Fruit fly (Drosophila melanogaster): Measurements from ENCODE around the gene Npc2h.

Npc2h gene

DNA sequence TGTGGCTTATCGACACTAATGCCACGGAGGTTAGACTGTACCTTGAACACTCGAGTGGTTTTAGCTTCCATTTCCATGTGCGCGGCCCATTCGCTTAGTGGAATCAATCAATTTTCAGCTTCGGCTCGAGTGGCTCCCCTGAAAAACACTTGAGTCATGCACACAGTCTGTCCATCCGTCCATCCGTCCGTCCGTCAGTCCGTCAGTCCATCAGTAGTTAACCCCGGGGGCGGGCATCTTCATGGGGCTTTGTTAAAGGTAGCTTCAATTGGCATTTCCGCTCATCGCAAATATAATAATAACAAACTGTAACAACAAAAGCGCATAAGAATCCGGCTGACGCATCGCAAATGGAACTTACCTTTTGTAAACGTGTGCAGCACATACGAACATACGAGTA, 35.0 kb upstream of the Npc2h start:
- TF ChIP-seq Jarid2 (GFP tag; optimal IDR thresholded peaks at IDR 0.05) (no peak), CG2120 (GFP tag; optimal IDR thresholded peaks at IDR 0.05) (no peak), CG8281 (tag; optimal IDR thresholded peaks at IDR 0.05) (peak; percentile 99)

DNA sequence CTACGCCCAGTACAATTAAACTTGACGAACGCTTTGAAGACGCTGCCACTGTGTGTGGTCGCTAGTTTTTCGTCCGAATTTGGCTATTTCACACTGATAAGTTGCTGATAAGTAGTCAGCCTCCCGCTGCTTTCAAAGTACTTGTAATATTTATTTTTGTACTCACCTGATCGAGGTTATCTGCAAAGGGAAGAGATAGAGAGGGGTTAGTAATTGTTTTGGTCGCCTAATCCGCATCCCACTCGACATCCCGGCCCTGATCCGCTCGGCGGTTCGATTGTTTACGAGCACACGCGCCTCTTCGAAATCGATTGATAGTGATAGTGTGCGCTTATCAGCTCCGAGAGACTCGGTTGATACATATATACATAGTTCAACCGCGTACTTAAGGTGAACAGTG, 34.4 kb upstream of the Npc2h start:
- TF ChIP-seq CG34376 (GFP tag; optimal IDR thresholded peaks at IDR 0.05) (peak; percentile 36), sug (tag; optimal IDR thresholded peaks at IDR 0.05) (peak; percentile 69), CG15479 (GFP tag; optimal IDR thresholded peaks at IDR 0.05) (peak; percentile 72), sens (GFP tag) (peak; percentile 36), disco-r (GFP tag; optimal IDR thresholded peaks at IDR 0.05) (no peak), Ets65A (GFP tag) (peak; percentile 14), CG17328 (GFP tag; IDR thresholded peaks at IDR 0.05) (no peak), Dek (tag; optimal IDR thresholded peaks at IDR 0.05) (no peak)

dm6 chr3R:30779257-30779656, 33.2 kb upstream of the Npc2h start:
- TF ChIP-seq CG34376 (GFP tag; optimal IDR thresholded peaks at IDR 0.05) (peak; percentile 54), CG5245 (GFP tag; optimal IDR thresholded peaks at IDR 0.05) (no peak), dmrt99B (tag; optimal IDR thresholded peaks at IDR 0.05) (no peak), ssp (GFP tag; IDR thresholded peaks at IDR 0.05) (no peak), tx (GFP tag; optimal IDR thresholded peaks at IDR 0.05) (no peak), Eip74EF (GFP tag; optimal IDR thresholded peaks at IDR 0.05) (no peak), schlank (tag; optimal IDR thresholded peaks at IDR 0.05) (no peak), grn (GFP tag; optimal IDR thresholded peaks at IDR 0.05) (no peak), sug (tag; optimal IDR thresholded peaks at IDR 0.05) (peak; percentile 83), CG7786 (GFP tag; optimal IDR thresholded peaks at IDR 0.05) (no peak)

- TF ChIP-seq prd (optimal IDR thresholded peaks at IDR 0.05) (no peak), prd (GFP tag; IDR thresholded peaks at IDR 0.05) (0 out of 3 replicates have a peak, but pooled peaks have one; percentile 14), chinmo (GFP tag; IDR thresholded peaks at IDR 0.05; ENCODE audit: partially characterized antibody) (no peak), sens (GFP tag) (peak; percentile 36)
Observed at dm6 chr3R:30775933-30776332, 29.8 kb upstream of the Npc2h start.

- TF ChIP-seq Doc3 (GFP tag; IDR thresholded peaks at IDR 0.05; ENCODE audit: partially characterized antibody) = no peak
- no peak for TF ChIP-seq run (tag; optimal IDR thresholded peaks at IDR 0.05)
- TF ChIP-seq lmd (GFP tag; IDR thresholded peaks at IDR 0.05) = no peak
- TF ChIP-seq D19B (GFP tag; optimal IDR thresholded peaks at IDR 0.05) = no peak
- no peak; the same call in 2 of the 3 replicates for TF ChIP-seq ci (GFP tag; IDR thresholded peaks at IDR 0.05)
- no peak for TF ChIP-seq CG8924 (tag; optimal IDR thresholded peaks at IDR 0.05)
- no peak for TF ChIP-seq Mad (GFP tag; optimal IDR thresholded peaks at IDR 0.05)
- TF ChIP-seq CG32767 (GFP tag; IDR thresholded peaks at IDR 0.05) = no peak
- no peak for TF ChIP-seq Dll (GFP tag; IDR thresholded peaks at IDR 0.05; ENCODE audit: partially characterized antibody)
- TF ChIP-seq z (GFP tag; IDR thresholded peaks at IDR 0.05) = no peak
- no peak for TF ChIP-seq Asciz (GFP tag; optimal IDR thresholded peaks at IDR 0.05)
- TF ChIP-seq CG11504 (tag; optimal IDR thresholded peaks at IDR 0.05) = no peak
- TF ChIP-seq Adf1 (GFP tag; IDR thresholded peaks at IDR 0.05) = no peak
- TF ChIP-seq CG1647 (GFP tag; optimal IDR thresholded peaks at IDR 0.05) = no peak
- peak; percentile 18; the same call in 1 of the 2 replicates for TF ChIP-seq ara (GFP tag; IDR thresholded peaks at IDR 0.05)
- no peak for TF ChIP-seq NC2β (GFP tag; optimal IDR thresholded peaks at IDR 0.05)
- no peak for TF ChIP-seq CG7963 (GFP tag; IDR thresholded peaks at IDR 0.05; ENCODE audit: partially characterized antibody)
- TF ChIP-seq CG2120 (GFP tag; optimal IDR thresholded peaks at IDR 0.05) = peak; percentile 19
- TF ChIP-seq CG6765 (GFP tag; optimal IDR thresholded peaks at IDR 0.05) = no peak
- TF ChIP-seq CG6254 (GFP tag; optimal IDR thresholded peaks at IDR 0.05) = no peak
- no peak for TF ChIP-seq ftz-f1 (GFP tag; optimal IDR thresholded peaks at IDR 0.05)
- no peak for TF ChIP-seq danr (GFP tag; IDR thresholded peaks at IDR 0.05)
- TF ChIP-seq dmrt11E (tag; optimal IDR thresholded peaks at IDR 0.05) = peak; percentile 39
- TF ChIP-seq CG18476 (GFP tag; optimal IDR thresholded peaks at IDR 0.05) = no peak
- no peak for TF ChIP-seq dm (GFP tag; optimal IDR thresholded peaks at IDR 0.05)
Observed at dm6 chr3R:30775249-30775648, 29.2 kb upstream of the Npc2h start.

All from whole organism, embryonic.